Worm (Caenorhabditis elegans) whole organism, mixed stage, embryonic: Measurements from ENCODE around the gene F19C7.8.

Source experiments
- blmp-1 ChIP-seq: fragments of 150-350 bp; optimal IDR thresholded peaks from 2 replicates; lab custom pipeline; 2014; ENCODE audit warnings: missing biosample characterization, missing genetic modification characterization
- snpc-4 ChIP-seq: fragments of 150-350 bp; optimal IDR thresholded peaks from 2 replicates; lab custom pipeline; 2014; ENCODE audit warnings: missing biosample characterization, missing genetic modification characterization
- unc-62 ChIP-seq: fragments of 150-350 bp; optimal IDR thresholded peaks from 2 replicates; lab custom pipeline; 2014; ENCODE audit warnings: missing biosample characterization, missing genetic modification reagents, missing genetic modification characterization
- ztf-11 ChIP-seq: fragments of 150-350 bp; optimal IDR thresholded peaks from 2 replicates; lab custom pipeline; 2014; ENCODE audit warnings: missing biosample characterization, missing genetic modification characterization

DNA sequence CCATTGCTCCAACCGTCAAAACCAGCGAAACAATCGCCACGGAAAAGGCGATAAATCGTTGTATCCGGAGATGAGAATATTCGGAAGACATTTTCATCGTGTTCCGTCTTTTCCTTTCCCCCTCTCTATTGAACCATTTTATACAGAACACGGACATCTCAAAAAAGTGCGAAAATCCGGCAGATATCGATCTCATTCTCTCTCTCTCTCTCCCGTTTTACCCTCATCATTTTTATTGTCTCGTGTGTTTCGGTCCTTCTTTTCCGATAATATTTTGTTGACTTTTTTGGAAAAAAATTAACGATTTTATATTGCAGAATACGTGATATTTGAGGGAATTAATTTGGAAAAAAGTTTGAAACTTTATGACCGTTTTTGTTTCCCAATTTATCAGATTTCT lies 28.3 kb downstream of the F19C7.8 start, which contains the start of gene col-110:
- no peak for TF ChIP-seq blmp-1 (tag; lab: Kevin White, UChicago)
- no peak for TF ChIP-seq snpc-4
- no peak for TF ChIP-seq unc-62 (GFP tag; lab: Kevin White, UChicago)
- no peak for TF ChIP-seq ztf-11 (tag; lab: Kevin White, UChicago)
